Worm (Caenorhabditis elegans): ENCODE results near the gene nid-1.

DNA sequence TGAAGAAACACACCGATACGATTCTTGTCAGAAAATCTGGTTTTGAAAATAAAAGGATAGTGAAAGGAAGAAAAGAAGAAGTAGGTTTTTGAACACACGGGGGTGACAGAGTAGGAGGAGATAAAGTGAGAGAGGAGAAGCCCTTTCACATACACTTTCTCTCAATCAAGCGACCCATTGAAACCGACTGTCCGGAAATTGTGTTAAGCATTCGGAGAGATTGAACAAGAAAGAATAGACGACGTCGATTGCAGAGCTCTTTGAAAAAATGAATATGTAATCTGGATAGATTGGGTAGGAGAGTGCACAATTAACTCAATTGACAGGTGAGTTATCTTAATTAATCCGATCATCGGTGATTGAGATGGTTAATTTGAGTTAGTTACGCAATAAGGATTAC lies 8.6 kb upstream of the nid-1 start:
- TF ChIP-seq klf-2 (GFP tag; conservative IDR thresholded peaks at IDR 0.05) (no peak), ztf-23 (GFP tag; IDR thresholded peaks at IDR 0.05) (no peak), flt-1 (GFP tag; IDR thresholded peaks at IDR 0.05) (no peak)

Data from whole organism, midembryonic.